Worm (Caenorhabditis elegans) whole organism, early embryonic: ENCODE data around the gene erp-44.2.

ENCODE experiments used
- B0310.2 ChIP-seq: sonication (generic microtip); optimal IDR thresholded peaks from 2 replicates; lab custom pipeline; 2016; ENCODE audit warnings: mild to moderate bottlenecking, missing genetic modification characterization, missing compliant biosample characterization
- F13C5.2 ChIP-seq: sonication (generic microtip); optimal IDR thresholded peaks from 2 replicates; lab custom pipeline; 2017; ENCODE audit warnings: mild to moderate bottlenecking, missing genetic modification characterization, inconsistent platforms, missing compliant biosample characterization
- aly-1 ChIP-seq: sonication (generic microtip); optimal IDR thresholded peaks from 2 replicates; lab custom pipeline; 2016; ENCODE audit warnings: missing genetic modification characterization, missing compliant biosample characterization
- ama-1 ChIP-seq: fragments of 150-350 bp; optimal IDR thresholded peaks from 2 replicates; lab custom pipeline; 2014
- ceh-13 ChIP-seq: fragments of 200-800 bp; sonication (Bioruptor generic); optimal IDR thresholded peaks from 2 replicates; lab custom pipeline; 2018; ENCODE audit warnings: mild to moderate bottlenecking, missing genetic modification characterization, missing compliant biosample characterization
- ceh-36 ChIP-seq: sonication (generic microtip); optimal IDR thresholded peaks from 2 replicates; lab custom pipeline; 2016; ENCODE audit warnings: missing genetic modification characterization, inconsistent platforms, missing compliant biosample characterization
- ets-7 ChIP-seq: sonication (generic microtip); optimal IDR thresholded peaks from 2 replicates; lab custom pipeline; 2016; ENCODE audit warnings: missing genotype, missing genetic modification characterization, missing compliant biosample characterization
- flt-1 ChIP-seq: fragments of 200-800 bp; sonication (Bioruptor generic); IDR thresholded peaks from 2 replicates; pipeline ENCODE4 v1.3.6; 2022; ENCODE audit warnings: missing genetic modification characterization, missing compliant biosample characterization
- hmbx-1 ChIP-seq: sonication (generic microtip); optimal IDR thresholded peaks from 2 replicates; lab custom pipeline; 2016; ENCODE audit warnings: mild to moderate bottlenecking, missing genetic modification characterization, missing compliant biosample characterization
- hmg-4 ChIP-seq: fragments of 200-800 bp; sonication (Bioruptor generic); optimal IDR thresholded peaks from 2 replicates; lab custom pipeline; 2018; ENCODE audit warnings: mild to moderate bottlenecking, missing genetic modification characterization, missing compliant biosample characterization
- hnd-1 ChIP-seq: sonication (generic microtip); optimal IDR thresholded peaks from 2 replicates; lab custom pipeline; 2016; ENCODE audit warnings: missing genetic modification characterization, missing compliant biosample characterization
- pes-1 ChIP-seq: fragments of 200-800 bp; sonication (Bioruptor generic); IDR thresholded peaks from 2 replicates; pipeline ENCODE4 v1.3.6; 2022; ENCODE audit warnings: missing genetic modification reagents, missing genetic modification characterization, missing compliant biosample characterization
- sea-1 ChIP-seq: fragments of 200-800 bp; sonication (Bioruptor generic); conservative IDR thresholded peaks from 2 replicates; pipeline ENCODE4 v1.3.6; 2022; ENCODE audit warnings: missing genetic modification characterization, missing compliant biosample characterization
- tbx-11 ChIP-seq: fragments of 200-800 bp; sonication (Bioruptor generic); IDR thresholded peaks from 2 replicates; pipeline ENCODE4 v1.3.6; 2022; ENCODE audit warnings: missing genetic modification characterization, missing compliant biosample characterization

DNA sequence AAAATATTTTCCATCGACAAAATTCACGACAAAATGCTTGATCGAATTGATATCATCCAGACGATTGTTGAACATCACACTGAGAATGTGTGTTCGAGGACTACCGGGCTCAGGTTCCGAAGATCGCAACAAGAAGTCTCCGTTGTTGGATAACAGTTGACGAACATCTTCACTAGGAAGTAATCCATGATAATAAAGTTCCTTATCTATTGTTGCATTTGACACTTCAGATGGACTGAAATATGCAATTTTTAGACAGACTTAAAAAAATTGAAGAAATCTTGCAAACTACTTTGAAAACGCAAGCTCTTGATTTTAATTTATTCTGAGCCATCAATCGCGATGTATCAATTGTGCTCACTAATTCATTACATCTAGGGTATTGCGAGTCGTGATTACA, 42.8 kb upstream of the erp-44.2 start:
- TF ChIP-seq flt-1 (GFP tag; lab: Robert Waterston, UW) (no peak), ama-1 (lab: Kevin White, UChicago) (no peak), F13C5.2 (no peak), tbx-11 (no peak), ceh-36 (tag; lab: Kevin White, UChicago) (no peak), ets-7 (tag; lab: Kevin White, UChicago) (no peak), ceh-13 (GFP tag; lab: Kevin White, UChicago) (no peak), hmg-4 (GFP tag; lab: Kevin White, UChicago) (no peak), B0310.2 (tag; lab: Kevin White, UChicago) (no peak), hnd-1 (no peak), sea-1 (no peak), aly-1 (no peak), pes-1 (GFP tag; lab: Robert Waterston, UW) (no peak), hmbx-1 (no peak)
